Fruit fly (Drosophila melanogaster) whole organism, embryonic: Measurements from ENCODE around the gene wapl.
A peak's percentile ranks its signal among the peaks of the same experiment; 100 is the strongest.

Experiments used
- Adf1 ChIP-seq: fragments of 200-800 bp; sonication (Bioruptor generic); IDR thresholded peaks from 2 replicates; pipeline ENCODE4 v1.3.6; 2022; ENCODE audit warnings: missing biosample characterization, missing genetic modification characterization
- Antp ChIP-seq: fragments of 200-800 bp; sonication (Bioruptor generic); optimal IDR thresholded peaks from 3 replicates; lab custom pipeline; 2016; ENCODE audit warnings: missing biosample characterization, missing genetic modification characterization
- CG11560 ChIP-seq: fragments of 200-800 bp; sonication (Bioruptor generic); IDR thresholded peaks from 3 replicates; pipeline ENCODE4 v1.3.6; 2022; ENCODE audit warnings: missing biosample characterization, missing genetic modification characterization
- CG12155 ChIP-seq: fragments of 200-800 bp; sonication (Bioruptor generic); optimal IDR thresholded peaks from 3 replicates; lab custom pipeline; 2016; ENCODE audit warnings: missing biosample characterization, missing genetic modification characterization
- CG13894 ChIP-seq: fragments of 200-800 bp; sonication (Bioruptor generic); optimal IDR thresholded peaks from 3 replicates; lab custom pipeline; 2018; ENCODE audit warnings: missing biosample characterization, mild to moderate bottlenecking, missing genetic modification characterization, moderate library complexity
- CG1529 ChIP-seq: fragments of 200-800 bp; sonication (Bioruptor generic); optimal IDR thresholded peaks from 3 replicates; lab custom pipeline; 2018; ENCODE audit warnings: missing biosample characterization, missing genetic modification characterization
- CG15601 ChIP-seq: fragments of 200-800 bp; sonication (Bioruptor generic); optimal IDR thresholded peaks from 3 replicates; lab custom pipeline; 2019; ENCODE audit warnings: missing biosample characterization, mild to moderate bottlenecking, missing genetic modification characterization, moderate library complexity
- CG18262 ChIP-seq: fragments of 200-800 bp; optimal IDR thresholded peaks from 3 replicates; lab custom pipeline; 2019; ENCODE audit warnings: missing biosample characterization, mild to moderate bottlenecking, missing genetic modification characterization, moderate library complexity
- CG2120 ChIP-seq: fragments of 200-800 bp; sonication (Bioruptor generic); optimal IDR thresholded peaks from 3 replicates; lab custom pipeline; 2016; ENCODE audit warnings: missing biosample characterization, missing genetic modification characterization
- CG2199 ChIP-seq: fragments of 200-800 bp; sonication (Bioruptor generic); IDR thresholded peaks from 3 replicates; pipeline ENCODE4 v1.3.6; 2022; ENCODE audit warnings: missing biosample characterization, missing genetic modification characterization
- CG2678 ChIP-seq: fragments of 200-800 bp; sonication (Bioruptor generic); optimal IDR thresholded peaks from 3 replicates; lab custom pipeline; 2019; ENCODE audit warnings: missing biosample characterization, mild to moderate bottlenecking, missing genetic modification characterization, moderate library complexity
- CG31388 ChIP-seq: fragments of 200-800 bp; sonication (Bioruptor generic); optimal IDR thresholded peaks from 2 replicates; lab custom pipeline; 2016; ENCODE audit warnings: missing biosample characterization, missing genetic modification characterization
- CG3163 ChIP-seq: fragments of 200-800 bp; sonication (Bioruptor generic); optimal IDR thresholded peaks from 3 replicates; lab custom pipeline; 2016; ENCODE audit warnings: missing biosample characterization, missing genetic modification characterization
- CG34422 ChIP-seq: fragments of 200-800 bp; sonication (Bioruptor generic); IDR thresholded peaks from 3 replicates; pipeline ENCODE4 v1.3.6; 2022; ENCODE audit warnings: missing biosample characterization, missing genetic modification characterization
- CG4360 ChIP-seq: fragments of 200-800 bp; sonication (Bioruptor generic); IDR thresholded peaks from 2 replicates; pipeline ENCODE4 v1.3.6; 2022; ENCODE audit warnings: missing biosample characterization, missing genetic modification characterization
- CG43689 ChIP-seq: fragments of 200-800 bp; sonication (Bioruptor generic); IDR thresholded peaks from 2 replicates; pipeline ENCODE4 v1.3.6; 2022; ENCODE audit warnings: missing biosample characterization, missing genetic modification characterization
- CG4820 ChIP-seq: fragments of 200-800 bp; sonication (Bioruptor generic); optimal IDR thresholded peaks from 3 replicates; lab custom pipeline; 2016; ENCODE audit warnings: missing biosample characterization, missing genetic modification characterization
- CG5180 ChIP-seq: fragments of 200-800 bp; sonication (Bioruptor generic); optimal IDR thresholded peaks from 3 replicates; lab custom pipeline; 2017; ENCODE audit warnings: missing biosample characterization, missing genetic modification characterization, mild to moderate bottlenecking, moderate library complexity, missing genetic modification reagents
- CG6683 ChIP-seq: fragments of 200-800 bp; sonication (Bioruptor generic); optimal IDR thresholded peaks from 2 replicates; lab custom pipeline; 2017; ENCODE audit warnings: missing biosample characterization, mild to moderate bottlenecking, missing genetic modification characterization, missing genetic modification reagents
- CG6813 ChIP-seq: fragments of 200-800 bp; sonication (Bioruptor generic); optimal IDR thresholded peaks from 2 replicates; lab custom pipeline; 2017; ENCODE audit warnings: missing biosample characterization, missing genetic modification characterization, mild to moderate bottlenecking, moderate library complexity, missing genetic modification reagents
- CG8388 ChIP-seq: fragments of 200-800 bp; sonication (Bioruptor generic); optimal IDR thresholded peaks from 2 replicates; lab custom pipeline; 2019; ENCODE audit warnings: missing biosample characterization, mild to moderate bottlenecking, missing genetic modification characterization, moderate library complexity
- CG9727 ChIP-seq: fragments of 200-800 bp; sonication (Bioruptor generic); optimal IDR thresholded peaks from 3 replicates; lab custom pipeline; 2017; ENCODE audit warnings: missing biosample characterization, mild to moderate bottlenecking, missing genetic modification characterization
- CG9797 ChIP-seq: fragments of 200-800 bp; sonication (Bioruptor generic); optimal IDR thresholded peaks from 3 replicates; lab custom pipeline; 2018; ENCODE audit warnings: missing biosample characterization, mild to moderate bottlenecking, missing genetic modification characterization
- Dfd ChIP-seq, 2 experiments: fragments of >200 bp; optimal IDR thresholded peaks; 2 replicates each; lab custom pipeline; 2017; ENCODE audit warnings: missing biosample characterization in 2 of 2, missing genetic modification characterization in 2 of 2
- Fer1 ChIP-seq: fragments of 200-800 bp; sonication (Bioruptor generic); optimal IDR thresholded peaks from 2 replicates; lab custom pipeline; 2017; ENCODE audit warnings: missing biosample characterization, mild to moderate bottlenecking, missing genetic modification characterization
- Fer3 ChIP-seq: fragments of 200-800 bp; sonication (Bioruptor generic); optimal IDR thresholded peaks from 2 replicates; lab custom pipeline; 2018; ENCODE audit warnings: missing biosample characterization, mild to moderate bottlenecking, missing genetic modification characterization, moderate library complexity
- H2.0 ChIP-seq: fragments of 200-800 bp; sonication (Bioruptor generic); IDR thresholded peaks from 2 replicates; pipeline ENCODE4 v1.3.6; 2022; ENCODE audit warnings: missing biosample characterization, missing genetic modification characterization
- Hsf ChIP-seq: fragments of 200-800 bp; sonication (Bioruptor generic); optimal IDR thresholded peaks from 3 replicates; lab custom pipeline; 2016; ENCODE audit warnings: missing biosample characterization, missing genetic modification characterization
- MBD-R2 ChIP-seq: fragments of 200-800 bp; sonication (Bioruptor generic); IDR thresholded peaks from 2 replicates; pipeline ENCODE4 v1.3.6; 2022; ENCODE audit warnings: missing biosample characterization, missing genetic modification characterization
- Med ChIP-seq: fragments of 200-800 bp; sonication (Bioruptor generic); peaks from one replicate; lab custom pipeline; 2016; ENCODE audit warnings: missing biosample characterization, missing genetic modification characterization, mild to moderate bottlenecking, inconsistent platforms, moderate library complexity
- Meics ChIP-seq: fragments of 200-800 bp; sonication (Bioruptor generic); optimal IDR thresholded peaks from 2 replicates; lab custom pipeline; 2017; ENCODE audit warnings: missing biosample characterization, mild to moderate bottlenecking, missing genetic modification characterization
- Myb ChIP-seq: fragments of 200-800 bp; sonication (Bioruptor generic); optimal IDR thresholded peaks from 2 replicates; lab custom pipeline; 2016; ENCODE audit warnings: missing biosample characterization, missing genetic modification characterization
- Six4 ChIP-seq: fragments of 200-800 bp; sonication (Bioruptor generic); optimal IDR thresholded peaks from 2 replicates; lab custom pipeline; 2016; ENCODE audit warnings: missing biosample characterization, missing genetic modification characterization
- Taf1 ChIP-seq: fragments of 200-800 bp; sonication (Bioruptor generic); IDR thresholded peaks from 2 replicates; pipeline ENCODE4 v1.3.6; 2022; ENCODE audit warnings: missing biosample characterization, missing genetic modification characterization
- ab ChIP-seq: fragments of 200-800 bp; sonication (Bioruptor generic); optimal IDR thresholded peaks from 2 replicates; lab custom pipeline; 2016; ENCODE audit warnings: missing biosample characterization, missing genetic modification characterization
- aop ChIP-seq: fragments of 200-800 bp; sonication (Bioruptor generic); IDR thresholded peaks from 2 replicates; pipeline ENCODE4 v1.3.6; 2022; ENCODE audit warnings: missing biosample characterization, missing genetic modification characterization
- ara ChIP-seq: fragments of 200-800 bp; sonication (Bioruptor generic); IDR thresholded peaks from 2 replicates; pipeline ENCODE4 v1.3.6; 2022; ENCODE audit warnings: missing biosample characterization, missing genetic modification characterization
- bab2 ChIP-seq: fragments of 200-800 bp; sonication (Bioruptor generic); optimal IDR thresholded peaks from 2 replicates; lab custom pipeline; 2016; ENCODE audit warnings: missing biosample characterization, missing genetic modification characterization
- bbx ChIP-seq: fragments of 200-800 bp; sonication (Bioruptor generic); IDR thresholded peaks from 2 replicates; pipeline ENCODE4 v1.3.6; 2022; ENCODE audit warnings: missing biosample characterization, missing genetic modification characterization; ENCODE audit not compliant: partially characterized antibody
- btn ChIP-seq: fragments of 200-800 bp; sonication (Bioruptor generic); optimal IDR thresholded peaks from 2 replicates; lab custom pipeline; 2016; ENCODE audit warnings: missing biosample characterization, missing genetic modification characterization
- chinmo ChIP-seq: fragments of 200-800 bp; sonication (Bioruptor generic); IDR thresholded peaks from 4 replicates; pipeline ENCODE4 v1.3.6; 2022; ENCODE audit warnings: missing biosample characterization, missing genetic modification characterization; ENCODE audit not compliant: partially characterized antibody
- eyg ChIP-seq: fragments of 200-800 bp; sonication (Bioruptor generic); optimal IDR thresholded peaks from 3 replicates; lab custom pipeline; 2016; ENCODE audit warnings: missing biosample characterization, missing genetic modification characterization
- fru ChIP-seq: fragments of >200 bp; optimal IDR thresholded peaks from 2 replicates; lab custom pipeline; 2017
- gfzf ChIP-seq: fragments of 200-800 bp; sonication (Bioruptor generic); optimal IDR thresholded peaks from 2 replicates; lab custom pipeline; 2016; ENCODE audit warnings: missing biosample characterization, mild to moderate bottlenecking, missing genetic modification characterization, moderate library complexity
- lab ChIP-seq: fragments of 200-800 bp; sonication (Bioruptor generic); optimal IDR thresholded peaks from 3 replicates; lab custom pipeline; 2017; ENCODE audit warnings: missing biosample characterization, missing genetic modification characterization, mild to moderate bottlenecking, moderate library complexity, missing genetic modification reagents
- nmo ChIP-seq: fragments of 200-800 bp; sonication (Bioruptor generic); optimal IDR thresholded peaks from 2 replicates; lab custom pipeline; 2018; ENCODE audit warnings: missing biosample characterization, mild to moderate bottlenecking, missing genetic modification characterization, moderate library complexity
- shn ChIP-seq: fragments of 200-800 bp; sonication (Bioruptor generic); optimal IDR thresholded peaks from 3 replicates; lab custom pipeline; 2016; ENCODE audit warnings: missing biosample characterization, missing genetic modification characterization
- tll ChIP-seq, 2 experiments: fragments of 200-800 bp in 1 of 2; fragments of >200 bp in 1 of 2; sonication (Bioruptor generic) in 1 of 2; optimal IDR thresholded peaks; 2 replicates each; lab custom pipeline; 2017 to 2019; ENCODE audit warnings: missing biosample characterization in 2 of 2, missing genetic modification characterization in 2 of 2, mild to moderate bottlenecking in 1 of 2, moderate library complexity in 1 of 2
- trh ChIP-seq: fragments of 200-800 bp; sonication (Bioruptor generic); optimal IDR thresholded peaks from 2 replicates; lab custom pipeline; 2016; ENCODE audit warnings: missing biosample characterization, missing genetic modification characterization
- wek ChIP-seq: fragments of 200-800 bp; sonication (Bioruptor generic); optimal IDR thresholded peaks from 3 replicates; lab custom pipeline; 2018; ENCODE audit warnings: missing biosample characterization, mild to moderate bottlenecking, missing genetic modification characterization, moderate library complexity

The wapl gene

dm6 chrX:2121716-2122601 lies 36.8 kb downstream of the wapl start (continued):
- TF ChIP-seq CG43689 (no peak), MBD-R2 (GFP tag; lab: Robert Waterston, UW) (no peak), CG34422 (GFP tag; lab: Robert Waterston, UW) (no peak), lab (no peak), CG4360 (GFP tag; lab: Robert Waterston, UW) (peak; percentile 64), Adf1 (GFP tag; lab: Robert Waterston, UW) (no peak), gfzf (no peak), eyg (GFP tag; lab: Kevin White, UChicago) (no peak), Fer1 (GFP tag; lab: Kevin White, UChicago) (no peak), CG5180 (GFP tag; lab: Kevin White, UChicago) (no peak), Fer3 (tag; lab: Kevin White, UChicago) (no peak), chinmo (GFP tag; lab: Robert Waterston, UW) (no peak), CG9727 (GFP tag; lab: Kevin White, UChicago) (peak; percentile 37), btn (GFP tag; lab: Kevin White, UChicago) (no peak), bbx (GFP tag; lab: Robert Waterston, UW) (no peak), Hsf (GFP tag; lab: Kevin White, UChicago) (peak; percentile 17), CG8388 (GFP tag; lab: Kevin White, UChicago) (peak; percentile 79), CG6813 (peak; percentile 34), ab (GFP tag; lab: Kevin White, UChicago) (no peak), Myb (GFP tag; lab: Kevin White, UChicago) (no peak), CG31388 (no peak), Med (peak; percentile 84), CG12155 (GFP tag; lab: Kevin White, UChicago) (no peak), wek (GFP tag; lab: Kevin White, UChicago) (no peak), CG2120 (GFP tag; lab: Kevin White, UChicago) (peak; percentile 12), aop (GFP tag; lab: Robert Waterston, UW) (no peak), CG6683 (no peak), nmo (GFP tag; lab: Kevin White, UChicago) (peak; percentile 37), CG3163 (GFP tag; lab: Kevin White, UChicago) (peak; percentile 13), bab2 (GFP tag; lab: Kevin White, UChicago) (no peak), shn (GFP tag; lab: Kevin White, UChicago) (peak; percentile 49), Meics (peak; percentile 12), CG13894 (tag; lab: Kevin White, UChicago) (no peak), CG4820 (peak; percentile 38), Taf1 (GFP tag; lab: Robert Waterston, UW) (no peak), CG15601 (tag; lab: Kevin White, UChicago) (peak; percentile 36), Six4 (no peak), CG2678 (peak; percentile 50), CG2199 (GFP tag; lab: Robert Waterston, UW) (no peak), CG18262 (peak; percentile 67), fru (lab: Kevin White, UChicago) (no peak), H2.0 (GFP tag; lab: Robert Waterston, UW) (peak; percentile 42; the same call in 1 of the 2 replicates), trh (GFP tag; lab: Kevin White, UChicago) (no peak), ara (GFP tag; lab: Robert Waterston, UW) (no peak), Dfd (GFP tag; optimal IDR thresholded peaks at IDR 0.05; lab: Kevin White, UChicago) (no peak), CG1529 (peak; percentile 47), Antp (GFP tag; lab: Kevin White, UChicago) (no peak), CG9797 (GFP tag; lab: Kevin White, UChicago) (no peak), tll (GFP tag; optimal IDR thresholded peaks at IDR 0.05; lab: Kevin White, UChicago) (no peak), CG11560 (tag; lab: Robert Waterston, UW) (no peak)
